Worm (Caenorhabditis elegans) whole organism, mixed stage, embryonic: ENCODE results near the gene cyn-6.

Source experiments
- bed-3 ChIP-seq: fragments of 200-800 bp; sonication (Bioruptor generic); optimal IDR thresholded peaks from 3 replicates; lab custom pipeline; 2018; ENCODE audit warnings: mild to moderate bottlenecking, missing genetic modification characterization, moderate library complexity, missing compliant biosample characterization
- elt-3 ChIP-seq: fragments of 150-350 bp; optimal IDR thresholded peaks from 2 replicates; lab custom pipeline; 2014; ENCODE audit warnings: missing biosample characterization, missing genetic modification characterization
- lsy-2 ChIP-seq: fragments of 150-350 bp; optimal IDR thresholded peaks from 2 replicates; lab custom pipeline; 2014; ENCODE audit warnings: missing biosample characterization, missing genetic modification characterization
- mep-1 ChIP-seq: fragments of 150-350 bp; optimal IDR thresholded peaks from 2 replicates; lab custom pipeline; 2017; ENCODE audit warnings: missing biosample characterization, missing genetic modification reagents, missing genetic modification characterization, inconsistent platforms
- mls-2 ChIP-seq: sonication (generic microtip); optimal IDR thresholded peaks from 2 replicates; lab custom pipeline; 2016; ENCODE audit warnings: mild to moderate bottlenecking, missing genetic modification characterization, moderate library complexity, missing compliant biosample characterization
- nhr-12 ChIP-seq: fragments of 150-350 bp; optimal IDR thresholded peaks from 2 replicates; lab custom pipeline; 2014; ENCODE audit warnings: missing biosample characterization, missing genetic modification characterization
- nhr-237 ChIP-seq: fragments of 150-350 bp; optimal IDR thresholded peaks from 2 replicates; lab custom pipeline; 2014; ENCODE audit warnings: missing biosample characterization, missing genetic modification characterization
- nhr-28 ChIP-seq: fragments of 150-350 bp; optimal IDR thresholded peaks from 2 replicates; lab custom pipeline; 2014; ENCODE audit warnings: missing biosample characterization, missing genetic modification characterization
- nhr-76 ChIP-seq: sonication (generic microtip); optimal IDR thresholded peaks from 2 replicates; lab custom pipeline; 2017; ENCODE audit warnings: missing biosample characterization, missing genetic modification characterization
- pha-4 ChIP-seq: fragments of 150-350 bp; optimal IDR thresholded peaks from 2 replicates; lab custom pipeline; 2018; ENCODE audit warnings: missing biosample characterization, missing genetic modification reagents, missing genetic modification characterization
- snpc-4 ChIP-seq: fragments of 150-350 bp; optimal IDR thresholded peaks from 2 replicates; lab custom pipeline; 2014; ENCODE audit warnings: missing biosample characterization, missing genetic modification characterization
- sptf-1 ChIP-seq: sonication (generic microtip); optimal IDR thresholded peaks from 2 replicates; lab custom pipeline; 2017; ENCODE audit warnings: mild to moderate bottlenecking, missing genetic modification characterization, moderate library complexity, missing compliant biosample characterization
- unc-62 ChIP-seq: fragments of 150-350 bp; optimal IDR thresholded peaks from 2 replicates; lab custom pipeline; 2014; ENCODE audit warnings: missing biosample characterization, missing genetic modification reagents, missing genetic modification characterization
- ztf-11 ChIP-seq: fragments of 150-350 bp; optimal IDR thresholded peaks from 2 replicates; lab custom pipeline; 2014; ENCODE audit warnings: missing biosample characterization, missing genetic modification characterization

ce11 chrIII:740382-740781 lies 32.8 kb upstream of the cyn-6 start, which contains the start of gene idpp-1:
- TF ChIP-seq nhr-237 (tag; lab: Kevin White, UChicago) (no peak), lsy-2 (no peak), unc-62 (GFP tag; lab: Kevin White, UChicago) (no peak), sptf-1 (tag; lab: Kevin White, UChicago) (no peak), nhr-28 (tag; lab: Kevin White, UChicago) (no peak), mep-1 (tag; lab: Kevin White, UChicago) (no peak), ztf-11 (tag; lab: Kevin White, UChicago) (no peak), bed-3 (GFP tag; lab: Kevin White, UChicago) (no peak), elt-3 (tag; lab: Kevin White, UChicago) (no peak), pha-4 (tag; lab: Kevin White, UChicago) (no peak), nhr-12 (tag; lab: Kevin White, UChicago) (no peak), mls-2 (tag; lab: Kevin White, UChicago) (no peak), nhr-76 (no peak), snpc-4 (tag; lab: Kevin White, UChicago) (no peak)
